Fruit fly (Drosophila melanogaster) whole organism, embryonic: Measurements from ENCODE around the gene CG34125.

Experiments
- Asciz ChIP-seq: fragments of 200-800 bp; sonication (Bioruptor generic); optimal IDR thresholded peaks from 2 replicates; lab custom pipeline; 2017; ENCODE audit warnings: missing biosample characterization, mild to moderate bottlenecking, missing genetic modification characterization, missing genetic modification reagents
- Atf-2 ChIP-seq: fragments of 200-800 bp; sonication (Bioruptor generic); optimal IDR thresholded peaks from 2 replicates; lab custom pipeline; 2016; ENCODE audit warnings: missing biosample characterization, missing genetic modification characterization
- BEAF-32 ChIP-seq: fragments of 200-800 bp; sonication (Bioruptor generic); optimal IDR thresholded peaks from 3 replicates; lab custom pipeline; 2017; ENCODE audit warnings: missing biosample characterization, missing genetic modification characterization, mild to moderate bottlenecking, moderate library complexity, missing genetic modification reagents
- CG10543 ChIP-seq: fragments of 200-800 bp; sonication (Bioruptor generic); optimal IDR thresholded peaks from 3 replicates; lab custom pipeline; 2017; ENCODE audit warnings: missing biosample characterization, mild to moderate bottlenecking, missing genetic modification characterization, moderate library complexity
- CG11085 ChIP-seq: fragments of 200-800 bp; sonication (Bioruptor generic); IDR thresholded peaks from 2 replicates; pipeline ENCODE4 v1.3.6; 2022; ENCODE audit warnings: missing biosample characterization, missing genetic modification characterization
- CG11456 ChIP-seq: fragments of 200-800 bp; sonication (Bioruptor generic); IDR thresholded peaks from 3 replicates; pipeline ENCODE4 v1.3.6; 2022; ENCODE audit warnings: missing biosample characterization, missing genetic modification characterization
- CG11504 ChIP-seq: fragments of 200-800 bp; sonication (Bioruptor generic); optimal IDR thresholded peaks from 3 replicates; lab custom pipeline; 2019; ENCODE audit warnings: missing biosample characterization, mild to moderate bottlenecking, missing genetic modification characterization, moderate library complexity
- CG11695 ChIP-seq: fragments of 200-800 bp; sonication (Bioruptor generic); IDR thresholded peaks from 3 replicates; pipeline ENCODE4 v1.3.6; 2022; ENCODE audit warnings: missing biosample characterization, missing genetic modification characterization
- CG12104 ChIP-seq: fragments of 200-800 bp; sonication (Bioruptor generic); optimal IDR thresholded peaks from 3 replicates; lab custom pipeline; 2016; ENCODE audit warnings: missing biosample characterization, missing genetic modification characterization
- CG17912 ChIP-seq: fragments of 200-800 bp; sonication (Bioruptor generic); optimal IDR thresholded peaks from 2 replicates; lab custom pipeline; 2018; ENCODE audit warnings: missing biosample characterization, mild to moderate bottlenecking, missing genetic modification characterization
- CG30403 ChIP-seq: fragments of 200-800 bp; sonication (Bioruptor generic); optimal IDR thresholded peaks from 3 replicates; lab custom pipeline; 2016; ENCODE audit warnings: missing biosample characterization, missing genetic modification characterization
- CG31388 ChIP-seq: fragments of 200-800 bp; sonication (Bioruptor generic); optimal IDR thresholded peaks from 2 replicates; lab custom pipeline; 2016; ENCODE audit warnings: missing biosample characterization, missing genetic modification characterization
- CG32772 ChIP-seq: fragments of 200-800 bp; sonication (Bioruptor generic); IDR thresholded peaks from 2 replicates; pipeline ENCODE4 v1.3.6; 2022; ENCODE audit warnings: missing biosample characterization, missing genetic modification characterization
- CG3726 ChIP-seq: fragments of 200-800 bp; sonication (Bioruptor generic); IDR thresholded peaks from 3 replicates; pipeline ENCODE4, ENCODE4 v1.3.6; 2022; ENCODE audit warnings: missing biosample characterization, missing genetic modification characterization
- CG3847 ChIP-seq: fragments of 200-800 bp; sonication (Bioruptor generic); IDR thresholded peaks from 2 replicates; pipeline ENCODE4 v1.3.6; 2022; ENCODE audit warnings: missing biosample characterization, missing genetic modification characterization
- CG4328 ChIP-seq: fragments of 200-800 bp; sonication (Bioruptor generic); optimal IDR thresholded peaks from 3 replicates; lab custom pipeline; 2017; ENCODE audit warnings: missing biosample characterization, missing genetic modification reagents, missing genetic modification characterization
- CG43689 ChIP-seq: fragments of 200-800 bp; sonication (Bioruptor generic); IDR thresholded peaks from 2 replicates; pipeline ENCODE4 v1.3.6; 2022; ENCODE audit warnings: missing biosample characterization, missing genetic modification characterization
- CG4730 ChIP-seq: fragments of 200-800 bp; sonication (Bioruptor generic); IDR thresholded peaks from 2 replicates; pipeline ENCODE4 v1.3.6; 2022; ENCODE audit warnings: missing biosample characterization, missing genetic modification characterization
- CG4820 ChIP-seq: fragments of 200-800 bp; sonication (Bioruptor generic); optimal IDR thresholded peaks from 3 replicates; lab custom pipeline; 2016; ENCODE audit warnings: missing biosample characterization, missing genetic modification characterization
- CG6654 ChIP-seq: fragments of 200-800 bp; sonication (Bioruptor generic); optimal IDR thresholded peaks from 2 replicates; lab custom pipeline; 2017; ENCODE audit warnings: missing biosample characterization, mild to moderate bottlenecking, missing genetic modification characterization
- CkIIα-i1 ChIP-seq: fragments of 200-800 bp; sonication (Bioruptor generic); IDR thresholded peaks from 2 replicates; pipeline ENCODE4 v1.3.6; 2022; ENCODE audit warnings: missing biosample characterization, missing genetic modification characterization
- H2.0 ChIP-seq: fragments of 200-800 bp; sonication (Bioruptor generic); IDR thresholded peaks from 2 replicates; pipeline ENCODE4 v1.3.6; 2022; ENCODE audit warnings: missing biosample characterization, missing genetic modification characterization
- HHEX ChIP-seq: fragments of 200-800 bp; sonication (Bioruptor generic); optimal IDR thresholded peaks from 3 replicates; lab custom pipeline; 2017; ENCODE audit warnings: missing biosample characterization, mild to moderate bottlenecking, missing genetic modification characterization, missing genetic modification reagents
- HLHmδ ChIP-seq: fragments of 200-800 bp; sonication (Bioruptor generic); optimal IDR thresholded peaks from 2 replicates; lab custom pipeline; 2018; ENCODE audit warnings: missing biosample characterization, mild to moderate bottlenecking, missing genetic modification characterization, moderate library complexity
- Hr51 ChIP-seq, 2 experiments: fragments of 200-800 bp; sonication (Bioruptor generic); optimal IDR thresholded peaks; 2 replicates in 1 of 2; 3 replicates in 1 of 2; lab custom pipeline; 2016 to 2018; ENCODE audit warnings: missing biosample characterization in 2 of 2, missing genetic modification characterization in 2 of 2, mild to moderate bottlenecking in 1 of 2, moderate library complexity in 1 of 2
- Lhr ChIP-seq: fragments of 200-800 bp; sonication (Bioruptor generic); optimal IDR thresholded peaks from 3 replicates; lab custom pipeline; 2017; ENCODE audit warnings: mild to moderate bottlenecking, missing biosample characterization, missing genetic modification reagents, missing genetic modification characterization
- Lim3 ChIP-seq: fragments of 200-800 bp; sonication (Bioruptor generic); IDR thresholded peaks from 2 replicates; pipeline ENCODE4 v1.3.6; 2022; ENCODE audit warnings: missing biosample characterization, missing genetic modification characterization
- NFAT ChIP-seq: fragments of 200-800 bp; sonication (Bioruptor generic); IDR thresholded peaks from 2 replicates; pipeline ENCODE4 v1.3.6; 2022; ENCODE audit warnings: missing biosample characterization, missing genetic modification characterization
- Usf ChIP-seq: fragments of 200-800 bp; sonication (Bioruptor generic); optimal IDR thresholded peaks from 2 replicates; lab custom pipeline; 2017; ENCODE audit warnings: missing genotype, missing biosample characterization, missing genetic modification characterization
- caup ChIP-seq: fragments of 200-800 bp; sonication (Bioruptor generic); optimal IDR thresholded peaks from 3 replicates; lab custom pipeline; 2017; ENCODE audit warnings: missing biosample characterization, mild to moderate bottlenecking, missing genetic modification characterization, moderate library complexity; ENCODE audit not compliant: severe bottlenecking
- corto ChIP-seq: fragments of 200-800 bp; sonication (Bioruptor generic); optimal IDR thresholded peaks from 2 replicates; lab custom pipeline; 2016; ENCODE audit warnings: missing biosample characterization, mild to moderate bottlenecking, missing genetic modification characterization, moderate library complexity
- crp ChIP-seq, 2 experiments: fragments of 200-800 bp; sonication (Bioruptor generic); optimal IDR thresholded peaks; 2 replicates in 1 of 2; 3 replicates in 1 of 2; lab custom pipeline; 2017; ENCODE audit warnings: missing biosample characterization in 2 of 2, missing genetic modification characterization in 2 of 2, mild to moderate bottlenecking in 1 of 2, moderate library complexity in 1 of 2
- esg ChIP-seq: fragments of 200-800 bp; sonication (Bioruptor generic); conservative IDR thresholded peaks from 2 replicates; pipeline ENCODE4 v1.3.6; 2022; ENCODE audit warnings: missing biosample characterization, missing genetic modification characterization
- exex ChIP-seq: fragments of 200-800 bp; sonication (Bioruptor generic); optimal IDR thresholded peaks from 4 replicates; lab custom pipeline; 2018; ENCODE audit warnings: missing biosample characterization, mild to moderate bottlenecking, missing genetic modification characterization, moderate library complexity
- her ChIP-seq: fragments of 200-800 bp; sonication (Bioruptor generic); optimal IDR thresholded peaks from 2 replicates; lab custom pipeline; 2016; ENCODE audit warnings: missing biosample characterization, missing genetic modification characterization
- klu ChIP-seq: fragments of 200-800 bp; sonication (Bioruptor generic); IDR thresholded peaks from 2 replicates; pipeline ENCODE4 v1.3.6; 2022; ENCODE audit warnings: missing biosample characterization, missing genetic modification characterization
- lmd ChIP-seq: fragments of 200-800 bp; sonication (Bioruptor generic); IDR thresholded peaks from 2 replicates; pipeline ENCODE4 v1.3.6; 2022; ENCODE audit warnings: missing biosample characterization, missing genetic modification characterization
- lola ChIP-seq, 3 experiments: fragments of >200 bp in 2 of 3; fragments of 200-800 bp in 1 of 3; sonication (Bioruptor generic) in 1 of 3; optimal IDR thresholded peaks; 2 replicates each; lab custom pipeline; 2017 to 2019; ENCODE audit warnings: missing biosample characterization in 3 of 3, missing genetic modification characterization in 3 of 3, mild to moderate bottlenecking in 1 of 3, moderate library complexity in 1 of 3
- lov ChIP-seq, 2 experiments: fragments of 200-800 bp in 1 of 2; fragments of >200 bp in 1 of 2; sonication (Bioruptor generic) in 1 of 2; IDR thresholded peaks in 1 of 2; optimal IDR thresholded peaks in 1 of 2; 2 replicates in 1 of 2; 3 replicates in 1 of 2; pipeline versions ENCODE4 v1.3.6 to Lab custom; 2017 to 2022; ENCODE audit warnings: missing biosample characterization in 1 of 2, missing genetic modification characterization in 1 of 2
- mirr ChIP-seq: fragments of 200-800 bp; sonication (Bioruptor generic); optimal IDR thresholded peaks from 3 replicates; lab custom pipeline; 2018; ENCODE audit warnings: missing biosample characterization, mild to moderate bottlenecking, missing genetic modification characterization
- nau ChIP-seq: fragments of 200-800 bp; sonication (Bioruptor generic); optimal IDR thresholded peaks from 3 replicates; lab custom pipeline; 2017; ENCODE audit warnings: missing biosample characterization, mild to moderate bottlenecking, missing genetic modification characterization, missing genetic modification reagents
- odd ChIP-seq: fragments of 200-800 bp; sonication (Bioruptor generic); optimal IDR thresholded peaks from 2 replicates; lab custom pipeline; 2017; ENCODE audit warnings: missing biosample characterization, mild to moderate bottlenecking, missing genetic modification characterization
- org-1 ChIP-seq: fragments of 200-800 bp; sonication (Bioruptor generic); optimal IDR thresholded peaks from 2 replicates; lab custom pipeline; 2017; ENCODE audit warnings: missing biosample characterization, missing genetic modification characterization
- schlank ChIP-seq: fragments of 200-800 bp; sonication (Bioruptor generic); optimal IDR thresholded peaks from 2 replicates; lab custom pipeline; 2018; ENCODE audit warnings: missing biosample characterization, mild to moderate bottlenecking, missing genetic modification characterization
- slou ChIP-seq: fragments of 200-800 bp; sonication (Bioruptor generic); optimal IDR thresholded peaks from 3 replicates; lab custom pipeline; 2016; ENCODE audit warnings: missing biosample characterization, missing genetic modification characterization
- tup ChIP-seq: fragments of 200-800 bp; sonication (Bioruptor generic); optimal IDR thresholded peaks from 2 replicates; lab custom pipeline; 2016; ENCODE audit warnings: missing biosample characterization, mild to moderate bottlenecking, missing genetic modification characterization, moderate library complexity
- twi ChIP-seq: fragments of 200-800 bp; optimal IDR thresholded peaks from 2 replicates; lab custom pipeline; 2019; ENCODE audit warnings: missing biosample characterization, mild to moderate bottlenecking, missing genetic modification characterization, moderate library complexity
- wdn ChIP-seq: fragments of 200-800 bp; sonication (Bioruptor generic); IDR thresholded peaks from 2 replicates; pipeline ENCODE4 v1.3.6; 2022; ENCODE audit warnings: missing biosample characterization, missing genetic modification characterization
- zen2 ChIP-seq: fragments of 200-800 bp; sonication (Bioruptor generic); IDR thresholded peaks from 3 replicates; pipeline ENCODE4 v1.3.6; 2022; ENCODE audit warnings: missing biosample characterization, missing genetic modification characterization; ENCODE audit not compliant: partially characterized antibody

Gene CG34125

DNA sequence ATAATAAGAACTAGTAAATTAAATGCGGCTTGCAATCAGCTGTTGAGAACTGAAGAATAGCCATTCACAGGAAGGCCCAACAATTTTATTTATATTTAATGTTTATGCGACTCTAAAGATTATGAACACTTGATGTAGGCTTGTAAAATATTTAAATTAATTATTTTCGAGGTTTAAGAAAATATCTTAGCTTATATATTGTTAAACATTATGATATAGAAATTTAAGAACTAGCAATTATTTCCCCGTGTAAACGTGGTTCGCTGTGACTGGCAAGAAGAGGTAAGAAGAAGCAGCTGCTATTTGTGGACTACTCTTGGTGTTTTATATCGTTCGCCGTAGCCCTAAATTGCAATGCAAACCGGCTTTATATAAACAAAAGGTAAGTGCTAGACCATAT lies 20.2 kb upstream of the CG34125 start, which contains the start of the genes mRpL24 and betaggt-I (continued):
- TF ChIP-seq her (GFP tag; lab: Kevin White, UChicago) (peak; percentile 40), CG4328 (peak; percentile 94), CkIIα-i1 (GFP tag; lab: Robert Waterston, UW) (peak; percentile 64; the same call in 1 of the 2 replicates), CG12104 (GFP tag; lab: Kevin White, UChicago) (peak; percentile 94), CG31388 (GFP tag; lab: Kevin White, UChicago) (peak; percentile 91), NFAT (peak; percentile 96), corto (peak; percentile 89), schlank (tag; lab: Kevin White, UChicago) (peak; percentile 86), Lim3 (peak; percentile 75; the same call in 1 of the 2 replicates), nau (GFP tag; lab: Kevin White, UChicago) (no peak), crp (GFP tag; optimal IDR thresholded peaks at IDR 0.05; lab: Kevin White, UChicago) (peak; percentile 38 to 94), CG32772 (GFP tag; lab: Robert Waterston, UW) (peak; percentile 96), zen2 (no peak), esg (GFP tag; lab: Robert Waterston, UW) (peak; percentile 95), Atf-2 (GFP tag; lab: Kevin White, UChicago) (peak; percentile 50), odd (GFP tag; lab: Kevin White, UChicago) (peak; percentile 90), CG30403 (GFP tag; lab: Kevin White, UChicago) (peak; percentile 98), CG11695 (GFP tag; lab: Robert Waterston, UW) (peak; percentile 96), H2.0 (GFP tag; lab: Robert Waterston, UW) (peak; percentile 97), Hr51 (GFP tag; optimal IDR thresholded peaks at IDR 0.05; lab: Kevin White, UChicago) (peak; percentile 85 to 97), twi (tag; lab: Kevin White, UChicago) (peak; percentile 93), Asciz (GFP tag; lab: Kevin White, UChicago) (peak; percentile 90), CG17912 (peak; percentile 90), wdn (GFP tag; lab: Robert Waterston, UW) (peak; percentile 94), CG11456 (GFP tag; lab: Robert Waterston, UW) (peak; percentile 94), CG3847 (GFP tag; lab: Robert Waterston, UW) (peak; percentile 97), mirr (peak; percentile 72), BEAF-32 (GFP tag; lab: Kevin White, UChicago) (peak; percentile 39), CG3726 (GFP tag; lab: Robert Waterston, UW) (peak; percentile 88), CG4730 (GFP tag; lab: Robert Waterston, UW) (peak; percentile 92), lola (GFP tag; optimal IDR thresholded peaks at IDR 0.05; lab: Kevin White, UChicago) (peak in 1 of 3 experiments; percentile 96), CG4820 (GFP tag; lab: Kevin White, UChicago) (peak; percentile 100), HLHmδ (GFP tag; lab: Kevin White, UChicago) (no peak), lov (optimal IDR thresholded peaks at IDR 0.05; lab: Kevin White, UChicago) (no peak), lov (GFP tag; IDR thresholded peaks at IDR 0.05; lab: Robert Waterston, UW) (peak; percentile 93), Usf (GFP tag; lab: Kevin White, UChicago) (peak; percentile 91), CG11504 (tag; lab: Kevin White, UChicago) (peak; percentile 95), CG10543 (GFP tag; lab: Kevin White, UChicago) (peak; percentile 94), caup (GFP tag; lab: Kevin White, UChicago) (peak; percentile 93), CG43689 (peak; percentile 95), lmd (GFP tag; lab: Robert Waterston, UW) (peak; percentile 95), Lhr (GFP tag; lab: Kevin White, UChicago) (peak; percentile 77), tup (GFP tag; lab: Kevin White, UChicago) (peak; percentile 75), slou (peak; percentile 89), org-1 (GFP tag; lab: Kevin White, UChicago) (peak; percentile 86), HHEX (peak; percentile 92), CG6654 (GFP tag; lab: Kevin White, UChicago) (peak; percentile 81), exex (tag; lab: Kevin White, UChicago) (peak; percentile 87), CG11085 (peak; percentile 96), klu (GFP tag; lab: Robert Waterston, UW) (peak; percentile 90)
